Fruit fly (Drosophila melanogaster): Measurements from ENCODE around the gene Lrp4.

Gene Lrp4

DNA sequence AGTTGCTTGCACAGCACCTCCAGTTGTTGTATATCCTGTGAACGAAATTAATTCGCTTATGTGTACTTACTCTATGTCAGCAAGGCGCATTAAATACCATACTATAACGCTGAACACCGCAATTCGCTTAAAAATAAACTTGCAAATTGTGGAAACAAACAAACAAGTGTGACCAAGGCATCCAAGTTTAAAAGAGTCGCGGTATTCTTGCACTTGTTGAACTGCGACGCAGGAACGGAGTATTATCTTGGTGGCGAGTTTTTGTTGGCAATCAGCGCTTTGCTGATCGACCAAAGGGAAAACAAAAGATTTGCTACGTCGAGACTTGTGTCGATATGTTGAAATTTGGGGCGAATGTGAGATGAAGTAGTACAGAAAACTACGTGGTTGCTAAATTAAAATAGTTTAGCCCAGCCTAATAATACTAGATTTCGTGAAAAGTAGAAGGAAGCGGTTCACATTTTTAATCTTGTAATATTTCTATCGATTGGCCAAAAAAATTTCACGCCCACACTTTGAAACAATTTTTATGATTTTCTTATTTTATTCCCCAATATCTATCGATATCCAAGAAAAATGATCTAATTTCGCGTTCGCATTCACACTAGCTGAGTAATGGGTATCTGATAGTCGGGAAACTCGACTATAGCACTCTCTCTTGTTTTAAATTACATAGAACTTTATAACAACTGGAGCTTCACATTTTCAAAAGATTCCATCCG, 23.0 kb downstream of the Lrp4 start, which contains the start of gene Ranbp16 (continued):
- TF ChIP-seq hbn (GFP tag; IDR thresholded peaks at IDR 0.05; ENCODE audit: partially characterized antibody) (no peak), slp2 (GFP tag; optimal IDR thresholded peaks at IDR 0.05) (no peak), H2.0 (GFP tag; IDR thresholded peaks at IDR 0.05) (no peak), CG18764 (GFP tag; optimal IDR thresholded peaks at IDR 0.05) (no peak), CG10543 (GFP tag; optimal IDR thresholded peaks at IDR 0.05) (no peak), ranshi (GFP tag; IDR thresholded peaks at IDR 0.05) (no peak), CG1024 (GFP tag; IDR thresholded peaks at IDR 0.05) (peak; percentile 62), CG17802 (tag; optimal IDR thresholded peaks at IDR 0.05) (peak; percentile 83), CoRest (tag; optimal IDR thresholded peaks at IDR 0.05) (no peak), Optix (GFP tag; IDR thresholded peaks at IDR 0.05) (no peak), PHDP (tag; optimal IDR thresholded peaks at IDR 0.05) (no peak), CG14050 (GFP tag; IDR thresholded peaks at IDR 0.05) (no peak), CG18262 (tag; optimal IDR thresholded peaks at IDR 0.05) (no peak), inv (GFP tag; IDR thresholded peaks at IDR 0.05; ENCODE audit: partially characterized antibody) (peak; percentile 30; the same call in 1 of the 2 replicates), stwl (tag; optimal IDR thresholded peaks at IDR 0.05) (peak; percentile 13), jumu (GFP tag; optimal IDR thresholded peaks at IDR 0.05) (no peak), CG10654 (GFP tag; optimal IDR thresholded peaks at IDR 0.05) (no peak), CG17385 (GFP tag; optimal IDR thresholded peaks at IDR 0.05) (no peak), CG7372 (GFP tag; IDR thresholded peaks at IDR 0.05) (no peak), CG7963 (GFP tag; IDR thresholded peaks at IDR 0.05; ENCODE audit: partially characterized antibody) (peak; percentile 58; the same call in 2 of the 3 replicates), Spps (tag; optimal IDR thresholded peaks at IDR 0.05) (no peak), D19B (GFP tag; optimal IDR thresholded peaks at IDR 0.05) (peak; percentile 56), CG31441 (GFP tag; IDR thresholded peaks at IDR 0.05) (no peak), danr (GFP tag; IDR thresholded peaks at IDR 0.05) (no peak), zen (tag; optimal IDR thresholded peaks at IDR 0.05) (no peak), MESR4 (GFP tag; optimal IDR thresholded peaks at IDR 0.05) (peak; percentile 40), MTF-1 (GFP tag; optimal IDR thresholded peaks at IDR 0.05; ENCODE audit: borderline replicate concordance) (no peak), CG9932 (GFP tag; IDR thresholded peaks at IDR 0.05) (no peak), CG3407 (GFP tag; optimal IDR thresholded peaks at IDR 0.05) (no peak), CG1603 (tag; optimal IDR thresholded peaks at IDR 0.05) (peak; percentile 84), ssp (GFP tag; IDR thresholded peaks at IDR 0.05) (peak; percentile 92), pzg (GFP tag; optimal IDR thresholded peaks at IDR 0.05) (peak; percentile 32), kay (GFP tag; optimal IDR thresholded peaks at IDR 0.05) (no peak), br (optimal IDR thresholded peaks at IDR 0.05) (no peak), CG7357 (GFP tag; IDR thresholded peaks at IDR 0.05) (peak; percentile 76), insv (GFP tag; optimal IDR thresholded peaks at IDR 0.05) (no peak), ap (GFP tag; IDR thresholded peaks at IDR 0.05) (no peak), lmd (GFP tag; IDR thresholded peaks at IDR 0.05) (no peak), ara (GFP tag; IDR thresholded peaks at IDR 0.05) (no peak), fd64A (GFP tag; optimal IDR thresholded peaks at IDR 0.05) (no peak), Eip74EF (GFP tag; optimal IDR thresholded peaks at IDR 0.05) (peak in 1 of 2 experiments; percentile 3), corto (GFP tag; optimal IDR thresholded peaks at IDR 0.05) (no peak), unc-4 (GFP tag; IDR thresholded peaks at IDR 0.05; ENCODE audit: partially characterized antibody) (no peak), CG3281 (GFP tag; optimal IDR thresholded peaks at IDR 0.05) (no peak), mld (GFP tag; IDR thresholded peaks at IDR 0.05; ENCODE audit: partially characterized antibody) (no peak), zfh2 (GFP tag; optimal IDR thresholded peaks at IDR 0.05) (no peak), amos (GFP tag; IDR thresholded peaks at IDR 0.05; ENCODE audit: partially characterized antibody) (no peak; the same call in 1 of the 2 replicates), CG4820 (GFP tag; optimal IDR thresholded peaks at IDR 0.05) (no peak), seq (GFP tag; IDR thresholded peaks at IDR 0.05) (no peak)
